Worm (Caenorhabditis elegans) whole organism, mixed stage, embryonic: ENCODE results near the gene nono-1.

Experiments
- mep-1 ChIP-seq: fragments of 150-350 bp; optimal IDR thresholded peaks from 2 replicates; lab custom pipeline; 2017; ENCODE audit warnings: missing biosample characterization, missing genetic modification reagents, missing genetic modification characterization, inconsistent platforms
- snpc-4 ChIP-seq: fragments of 150-350 bp; optimal IDR thresholded peaks from 2 replicates; lab custom pipeline; 2014; ENCODE audit warnings: missing biosample characterization, missing genetic modification characterization

ce11 chrIII:5980274-5980918 lies 22.4 kb upstream of the nono-1 start:
- TF ChIP-seq snpc-4 (tag; lab: Kevin White, UChicago): no peak
- no peak for TF ChIP-seq mep-1 (tag; lab: Kevin White, UChicago)
